Fruit fly (Drosophila melanogaster): ENCODE measurements around the gene CG13950.
A peak's percentile ranks its signal among the peaks of the same experiment; 100 is the strongest.

The CG13950 gene

dm6 chr2L:819315-820032 lies 40.5 kb upstream of the CG13950 start, which contains the start of the genes PGAP2 and Clp (continued):
- TF ChIP-seq CG17359 (tag; optimal IDR thresholded peaks at IDR 0.05) (peak; percentile 67), fd3F (GFP tag; optimal IDR thresholded peaks at IDR 0.05) (peak; percentile 68), Gug (GFP tag; IDR thresholded peaks at IDR 0.05) (peak; percentile 63; the same call in 3 of the 4 replicates), Fer3 (tag; optimal IDR thresholded peaks at IDR 0.05) (peak; percentile 78), CG13296 (GFP tag; optimal IDR thresholded peaks at IDR 0.05) (peak; percentile 38), CG10366 (GFP tag; IDR thresholded peaks at IDR 0.05) (peak; percentile 71), CG9876 (GFP tag; optimal IDR thresholded peaks at IDR 0.05) (no peak), CG9609 (GFP tag; optimal IDR thresholded peaks at IDR 0.05) (peak; percentile 35), CG11398 (GFP tag; optimal IDR thresholded peaks at IDR 0.05) (no peak), Hmx (GFP tag; optimal IDR thresholded peaks at IDR 0.05) (no peak), CTCF (GFP tag; optimal IDR thresholded peaks at IDR 0.05) (peak; percentile 66), CG12071 (GFP tag; optimal IDR thresholded peaks at IDR 0.05) (no peak), CG3726 (GFP tag; IDR thresholded peaks at IDR 0.05) (0 out of 3 replicates have a peak, but pooled peaks have one; percentile 16), org-1 (GFP tag; optimal IDR thresholded peaks at IDR 0.05) (peak; percentile 16), CG34224 (GFP tag; IDR thresholded peaks at IDR 0.05; ENCODE audit: partially characterized antibody) (no peak; the same call in 2 of the 3 replicates), zfh2 (GFP tag; optimal IDR thresholded peaks at IDR 0.05) (peak; percentile 56), CG34376 (GFP tag; optimal IDR thresholded peaks at IDR 0.05) (no peak), tap (tag; optimal IDR thresholded peaks at IDR 0.05) (no peak), CG18619 (GFP tag; optimal IDR thresholded peaks at IDR 0.05) (peak; percentile 64), CG31441 (GFP tag; IDR thresholded peaks at IDR 0.05) (peak; percentile 73), nmo (GFP tag; optimal IDR thresholded peaks at IDR 0.05) (peak; percentile 87), Lpt (GFP tag; optimal IDR thresholded peaks at IDR 0.05) (no peak), CG12219 (GFP tag; optimal IDR thresholded peaks at IDR 0.05) (no peak), Xrp1 (GFP tag; IDR thresholded peaks at IDR 0.05) (peak; percentile 82), ind (GFP tag; optimal IDR thresholded peaks at IDR 0.05) (peak; percentile 79), disco-r (GFP tag; optimal IDR thresholded peaks at IDR 0.05) (no peak), sens-2 (GFP tag; IDR thresholded peaks at IDR 0.05) (0 out of 2 replicates have a peak, but pooled peaks have one; percentile 7), ap (GFP tag; IDR thresholded peaks at IDR 0.05) (peak; percentile 62; the same call in 1 of the 2 replicates), her (GFP tag; optimal IDR thresholded peaks at IDR 0.05) (no peak), CG15479 (GFP tag; optimal IDR thresholded peaks at IDR 0.05) (peak; percentile 26), CG6254 (GFP tag; optimal IDR thresholded peaks at IDR 0.05) (no peak), Optix (GFP tag; IDR thresholded peaks at IDR 0.05) (no peak; the same call in 2 of the 3 replicates), CG6854 (GFP tag; optimal IDR thresholded peaks at IDR 0.05) (no peak), D (optimal IDR thresholded peaks at IDR 0.05) (no peak), D (GFP tag; optimal IDR thresholded peaks at IDR 0.05) (peak; percentile 41), CG14710 (tag; optimal IDR thresholded peaks at IDR 0.05) (peak; percentile 84), Hr39 (optimal IDR thresholded peaks at IDR 0.05) (no peak), Lim3 (GFP tag; IDR thresholded peaks at IDR 0.05) (no peak), eyg (GFP tag; optimal IDR thresholded peaks at IDR 0.05) (no peak), sisA (GFP tag; IDR thresholded peaks at IDR 0.05) (peak; percentile 76), amos (GFP tag; IDR thresholded peaks at IDR 0.05; ENCODE audit: partially characterized antibody) (peak; percentile 11; the same call in 1 of the 2 replicates), en (GFP tag; optimal IDR thresholded peaks at IDR 0.05) (no peak), onecut (GFP tag; IDR thresholded peaks at IDR 0.05) (no peak; the same call in 1 of the 2 replicates), peb (GFP tag; IDR thresholded peaks at IDR 0.05) (peak; percentile 57; the same call in 1 of the 2 replicates), chn (GFP tag; optimal IDR thresholded peaks at IDR 0.05) (peak; percentile 51), eve (GFP tag; optimal IDR thresholded peaks at IDR 0.05) (no peak), lbe (GFP tag; optimal IDR thresholded peaks at IDR 0.05) (peak; percentile 41), CG9437 (GFP tag; optimal IDR thresholded peaks at IDR 0.05) (peak; percentile 98), lmd (GFP tag; IDR thresholded peaks at IDR 0.05) (peak; percentile 84), HLH3B (GFP tag; IDR thresholded peaks at IDR 0.05) (peak; percentile 58), CG11093 (GFP tag; IDR thresholded peaks at IDR 0.05) (peak; percentile 58; the same call in 2 of the 3 replicates)

All from whole organism, embryonic.